Worm (Caenorhabditis elegans): Measurements from ENCODE around the gene F57B9.1.

- TF ChIP-seq snpc-4 (tag; optimal IDR thresholded peaks at IDR 0.05) (no peak), unc-62 (GFP tag; optimal IDR thresholded peaks at IDR 0.05) (no peak), nhr-76 (tag; optimal IDR thresholded peaks at IDR 0.05) (no peak), nhr-237 (tag; optimal IDR thresholded peaks at IDR 0.05) (no peak), nhr-28 (tag; optimal IDR thresholded peaks at IDR 0.05) (no peak)
These were observed 47.0 kb upstream of the F57B9.1 start for ce11 chrIII:6914840-6915239.

Measured in whole organism, mixed stage, embryonic.